Worm (Caenorhabditis elegans) whole organism, midembryonic: ENCODE data around the gene hpo-36.

Experiments used
- tab-1 ChIP-seq: fragments of 200-800 bp; sonication (Bioruptor generic); IDR thresholded peaks from 2 replicates; pipeline ENCODE4 v1.3.6; 2022; ENCODE audit warnings: missing genetic modification characterization, missing compliant biosample characterization
- ztf-29 ChIP-seq: fragments of 200-800 bp; sonication (Bioruptor generic); IDR thresholded peaks from 2 replicates; pipeline ENCODE4 v1.3.6; 2022; ENCODE audit warnings: missing genetic modification reagents, missing genetic modification characterization, missing compliant biosample characterization

DNA sequence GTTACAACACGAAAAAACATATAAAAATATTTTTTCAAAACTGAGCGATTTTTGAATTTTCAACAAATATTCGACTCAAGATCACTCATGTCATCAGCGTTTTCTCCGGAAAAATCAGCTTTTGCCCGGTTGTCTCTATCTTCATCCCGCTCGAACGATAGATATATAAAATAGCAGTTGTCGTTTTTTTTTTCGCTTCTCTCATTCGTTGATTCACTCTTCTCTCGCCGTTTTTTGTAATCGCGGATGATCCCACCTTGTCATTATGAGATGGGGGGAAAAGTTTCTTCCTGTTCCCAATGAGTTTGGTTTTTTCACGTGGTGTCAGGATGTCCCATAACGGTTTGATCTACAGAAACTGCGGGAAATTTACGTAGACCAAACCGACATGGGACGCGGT lies 43.9 kb downstream of the hpo-36 start:
- TF ChIP-seq ztf-29 (GFP tag; lab: Robert Waterston, UW) (no peak), tab-1 (GFP tag; lab: Robert Waterston, UW) (no peak)
